Fruit fly (Drosophila melanogaster) whole organism: Measurements from ENCODE around the gene CG31248.

ENCODE experiments used
- CG8478 ChIP-seq: fragments of >200 bp; optimal IDR thresholded peaks from 2 replicates; lab custom pipeline; 2018; ENCODE audit warnings: inconsistent platforms
- EcR ChIP-seq, 2 experiments: fragments of >200 bp; optimal IDR thresholded peaks; 2 replicates each; lab custom pipeline; 2017; ENCODE audit warnings: missing biosample characterization in 2 of 2, missing genetic modification characterization in 2 of 2, missing genetic modification reagents in 2 of 2
- pan ChIP-seq: fragments of >200 bp; optimal IDR thresholded peaks from 2 replicates; lab custom pipeline; 2017
- psq ChIP-seq: fragments of >200 bp; optimal IDR thresholded peaks from 2 replicates; lab custom pipeline; 2017
- usp ChIP-seq: fragments of >200 bp; optimal IDR thresholded peaks from 2 replicates; lab custom pipeline; 2017; ENCODE audit warnings: missing biosample characterization, missing genetic modification characterization, mixed read lengths

dm6 chr3R:7090337-7090830, 38.7 kb upstream of the CG31248 start:
- TF ChIP-seq psq (lab: Kevin White, UChicago): no peak
- TF ChIP-seq EcR (GFP tag; optimal IDR thresholded peaks at IDR 0.05; lab: Kevin White, UChicago): no peak
- peak; percentile 87 for TF ChIP-seq pan (lab: Kevin White, UChicago)
- TF ChIP-seq usp (GFP tag; lab: Kevin White, UChicago): no peak
- no peak for TF ChIP-seq CG8478 (lab: Kevin White, UChicago)
